Fruit fly (Drosophila melanogaster) whole organism, pupa: ENCODE results near the gene Klp61F.
A peak's percentile ranks its signal among the peaks of the same experiment; 100 is the strongest.
"Not testable (repeated sequence)": the region's sequence is repeated elsewhere in the genome, so short reads cannot be mapped to it uniquely, and the experiment has no call there.

Source experiments
- CG10348 ChIP-seq: fragments of 200-800 bp; sonication (Bioruptor generic); IDR thresholded peaks from 2 replicates; pipeline ENCODE4 v1.3.6; 2022; ENCODE audit warnings: missing biosample characterization, missing genetic modification characterization
- CG12605 ChIP-seq: fragments of 200-800 bp; sonication (Bioruptor generic); IDR thresholded peaks from 2 replicates; pipeline ENCODE4 v1.3.6; 2022; ENCODE audit warnings: missing biosample characterization, missing genetic modification characterization
- CG13204 ChIP-seq: fragments of 200-800 bp; sonication (Bioruptor generic); optimal IDR thresholded peaks from 2 replicates; lab custom pipeline; 2018; ENCODE audit warnings: missing biosample characterization, mild to moderate bottlenecking, missing genetic modification characterization, moderate library complexity
- CG14655 ChIP-seq: fragments of 200-800 bp; sonication (Bioruptor generic); optimal IDR thresholded peaks from 3 replicates; lab custom pipeline; 2017; ENCODE audit warnings: mild to moderate bottlenecking, missing biosample characterization, missing genetic modification reagents, missing genetic modification characterization
- CG15710 ChIP-seq: fragments of 200-800 bp; sonication (Bioruptor generic); optimal IDR thresholded peaks from 2 replicates; lab custom pipeline; 2018; ENCODE audit warnings: missing biosample characterization, mild to moderate bottlenecking, missing genetic modification characterization, moderate library complexity
- CG17806 ChIP-seq: fragments of 200-800 bp; sonication (Bioruptor generic); optimal IDR thresholded peaks from 2 replicates; lab custom pipeline; 2018; ENCODE audit warnings: missing biosample characterization, mild to moderate bottlenecking, missing genetic modification characterization, moderate library complexity
- CG32121 ChIP-seq: fragments of 200-800 bp; sonication (Bioruptor generic); IDR thresholded peaks from 2 replicates; pipeline ENCODE4 v1.3.6; 2022; ENCODE audit warnings: missing biosample characterization, missing genetic modification characterization
- CG34367 ChIP-seq: fragments of 200-800 bp; sonication (Bioruptor generic); optimal IDR thresholded peaks from 2 replicates; lab custom pipeline; 2018; ENCODE audit warnings: missing biosample characterization, mild to moderate bottlenecking, missing genetic modification characterization
- CG4496 ChIP-seq: fragments of 200-800 bp; sonication (Bioruptor generic); IDR thresholded peaks from 3 replicates; pipeline ENCODE4 v1.3.6; 2022; ENCODE audit warnings: missing biosample characterization, missing genetic modification characterization
- CG8159 ChIP-seq: fragments of 200-800 bp; sonication (Bioruptor generic); optimal IDR thresholded peaks from 3 replicates; lab custom pipeline; 2018; ENCODE audit warnings: missing biosample characterization, mild to moderate bottlenecking, missing genetic modification characterization, moderate library complexity
- CG8301 ChIP-seq: fragments of 200-800 bp; sonication (Bioruptor generic); optimal IDR thresholded peaks from 2 replicates; lab custom pipeline; 2018; ENCODE audit warnings: missing biosample characterization, mild to moderate bottlenecking, missing genetic modification characterization
- CG9948 ChIP-seq: fragments of 200-800 bp; sonication (Bioruptor generic); optimal IDR thresholded peaks from 2 replicates; lab custom pipeline; 2018; ENCODE audit warnings: missing biosample characterization, mild to moderate bottlenecking, missing genetic modification characterization, moderate library complexity
- D1 ChIP-seq: fragments of 200-800 bp; sonication (Bioruptor generic); optimal IDR thresholded peaks from 2 replicates; lab custom pipeline; 2018; ENCODE audit warnings: missing biosample characterization, mild to moderate bottlenecking, missing genetic modification characterization, moderate library complexity
- EcR ChIP-seq: fragments of 200-800 bp; sonication (Bioruptor generic); optimal IDR thresholded peaks from 3 replicates; lab custom pipeline; 2019; ENCODE audit warnings: missing biosample characterization, missing genetic modification characterization, mild to moderate bottlenecking, moderate library complexity, missing genetic modification reagents
- Ets98B ChIP-seq: fragments of 200-800 bp; sonication (Bioruptor generic); IDR thresholded peaks from 2 replicates; pipeline ENCODE4 v1.3.6; 2022; ENCODE audit warnings: missing biosample characterization, missing genetic modification characterization
- Pif1A ChIP-seq: fragments of 200-800 bp; sonication (Bioruptor generic); optimal IDR thresholded peaks from 3 replicates; lab custom pipeline; 2016; ENCODE audit warnings: missing biosample characterization, missing genetic modification characterization
- Pif1B ChIP-seq: fragments of 200-800 bp; sonication (Bioruptor generic); optimal IDR thresholded peaks from 3 replicates; lab custom pipeline; 2016; ENCODE audit warnings: missing biosample characterization, missing genetic modification characterization
- Snoo ChIP-seq: fragments of 200-800 bp; sonication (Bioruptor generic); optimal IDR thresholded peaks from 3 replicates; lab custom pipeline; 2017; ENCODE audit warnings: missing biosample characterization, mild to moderate bottlenecking, missing genetic modification characterization, inconsistent platforms
- fd96Ca ChIP-seq: fragments of 200-800 bp; sonication (Bioruptor generic); IDR thresholded peaks from 3 replicates; pipeline ENCODE4 v1.3.6; 2022; ENCODE audit warnings: missing biosample characterization, missing genetic modification characterization
- gl ChIP-seq: fragments of 200-800 bp; sonication (Bioruptor generic); optimal IDR thresholded peaks from 2 replicates; lab custom pipeline; 2018; ENCODE audit warnings: missing biosample characterization, mild to moderate bottlenecking, missing genetic modification characterization
- rn ChIP-seq: fragments of 200-800 bp; sonication (Bioruptor generic); IDR thresholded peaks from 2 replicates; pipeline ENCODE4 v1.3.6; 2022; ENCODE audit warnings: missing biosample characterization, missing genetic modification characterization

The Klp61F gene

DNA sequence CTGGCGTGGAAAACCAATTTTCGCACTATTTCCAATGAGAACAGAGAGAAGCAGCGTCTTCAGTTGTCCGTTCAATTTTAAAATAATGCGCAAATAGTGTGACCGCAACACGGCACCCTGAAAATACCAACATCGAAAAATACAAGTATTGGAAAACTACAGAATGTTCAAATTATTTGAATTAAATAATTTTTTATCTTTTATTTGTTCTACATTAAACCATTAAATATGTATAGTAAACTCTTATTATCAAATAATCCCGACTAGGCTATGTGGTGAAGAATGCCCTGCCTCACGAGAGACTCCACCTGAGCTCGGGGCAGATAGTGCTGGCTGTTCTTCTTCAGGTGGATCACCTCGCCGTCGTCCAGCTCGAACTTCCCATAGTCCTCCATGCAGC lies at the start of gene Klp61F:
Gene Klp61F, minus strand, starts transcription at position 101 of the 400 bp plus-strand sequence.
- TF ChIP-seq Pif1B; fd96Ca (GFP tag; lab: Robert Waterston, UW); CG9948 (tag; lab: Kevin White, UChicago): not testable (repeated sequence)

DNA sequence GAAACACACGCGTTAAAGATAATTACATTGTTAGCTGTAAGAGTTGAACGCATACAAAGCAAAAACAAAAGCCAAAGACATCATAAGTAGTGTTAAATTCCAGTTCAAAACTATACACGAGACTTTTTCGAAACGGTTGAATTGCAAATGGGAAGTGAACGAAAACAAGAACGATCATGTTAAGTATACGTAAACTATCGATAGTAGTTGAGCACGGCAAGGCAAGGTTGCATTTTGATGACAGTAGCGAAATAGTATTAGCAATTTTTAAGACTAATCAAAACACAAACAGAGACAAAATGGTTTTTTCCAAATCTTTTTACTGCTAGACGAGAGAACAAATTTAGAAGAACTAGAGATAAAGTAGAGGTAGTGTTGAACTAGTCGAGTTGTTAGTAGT lies 49.1 kb upstream of the Klp61F start:
- TF ChIP-seq CG12605 (GFP tag; lab: Robert Waterston, UW), result no peak
- no peak for TF ChIP-seq CG17806 (tag; lab: Kevin White, UChicago)
- no peak for TF ChIP-seq rn (GFP tag; lab: Robert Waterston, UW)
- no peak for TF ChIP-seq Pif1A (GFP tag; lab: Kevin White, UChicago)
- no peak for TF ChIP-seq Ets98B (GFP tag; lab: Robert Waterston, UW)
- TF ChIP-seq Pif1B, result no peak
- no peak for TF ChIP-seq CG9948 (tag; lab: Kevin White, UChicago)
- TF ChIP-seq CG15710 (tag; lab: Kevin White, UChicago), result no peak
- no peak for TF ChIP-seq CG8301 (tag; lab: Kevin White, UChicago)
- TF ChIP-seq Snoo (tag; lab: Kevin White, UChicago), result no peak
- no peak for TF ChIP-seq D1 (tag; lab: Kevin White, UChicago)
- no peak for TF ChIP-seq CG32121 (GFP tag; lab: Robert Waterston, UW)
- TF ChIP-seq CG34367 (tag; lab: Kevin White, UChicago), result no peak
- no peak for TF ChIP-seq EcR
- no peak for TF ChIP-seq CG10348 (GFP tag; lab: Robert Waterston, UW)
- no peak for TF ChIP-seq CG14655 (GFP tag; lab: Kevin White, UChicago)

DNA sequence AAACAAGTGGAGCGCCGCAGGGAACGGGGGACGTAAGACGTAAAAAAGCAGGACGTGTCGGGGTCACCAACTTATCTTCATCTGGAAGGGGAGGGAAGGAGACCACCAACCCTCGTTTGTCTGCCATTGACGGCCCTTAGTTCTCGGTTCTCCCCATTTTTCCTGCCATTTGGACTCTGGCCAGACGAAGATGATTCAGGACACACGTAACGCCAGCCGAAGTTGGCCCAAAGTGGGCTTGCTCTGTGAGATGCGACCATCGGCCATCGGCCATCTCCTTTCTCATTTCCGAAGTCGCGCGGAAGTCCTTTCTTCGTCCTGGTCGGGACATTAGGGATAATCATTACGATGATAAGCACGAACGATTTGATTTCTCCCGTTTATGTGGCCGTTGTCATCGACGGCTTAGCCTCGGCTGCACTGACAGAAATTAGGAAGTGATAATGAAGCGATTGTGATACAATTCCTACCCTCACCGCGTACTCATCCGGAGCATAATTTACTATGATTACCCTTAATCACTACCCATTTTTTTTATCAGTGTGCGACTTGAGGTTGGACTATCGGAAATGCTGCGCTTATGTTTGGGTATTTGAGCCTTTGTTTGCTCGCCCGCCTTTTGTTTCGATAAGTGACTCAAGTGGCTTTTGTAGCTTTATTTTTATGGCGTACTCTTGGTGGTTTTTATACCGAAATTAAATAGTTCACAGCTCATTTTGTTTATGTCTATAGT lies 35.3 kb upstream of the Klp61F start:
- no peak for TF ChIP-seq CG14655 (GFP tag; lab: Kevin White, UChicago)
- no peak for TF ChIP-seq CG9948 (tag; lab: Kevin White, UChicago)
- no peak for TF ChIP-seq Pif1B
- no peak for TF ChIP-seq CG32121 (GFP tag; lab: Robert Waterston, UW)
- TF ChIP-seq CG34367 (tag; lab: Kevin White, UChicago), result no peak
- TF ChIP-seq fd96Ca (GFP tag; lab: Robert Waterston, UW), result no peak
- TF ChIP-seq CG10348 (GFP tag; lab: Robert Waterston, UW), result no peak
- no peak for TF ChIP-seq CG8301 (tag; lab: Kevin White, UChicago)
- TF ChIP-seq CG8159, result no peak
- no peak for TF ChIP-seq EcR
- TF ChIP-seq CG4496 (GFP tag; lab: Robert Waterston, UW), result no peak
- no peak for TF ChIP-seq Snoo (tag; lab: Kevin White, UChicago)
- no peak for TF ChIP-seq Ets98B (GFP tag; lab: Robert Waterston, UW)
- no peak for TF ChIP-seq CG17806 (tag; lab: Kevin White, UChicago)
- TF ChIP-seq rn (GFP tag; lab: Robert Waterston, UW), result no peak
- no peak for TF ChIP-seq CG12605 (GFP tag; lab: Robert Waterston, UW)
- no peak for TF ChIP-seq Pif1A (GFP tag; lab: Kevin White, UChicago)
- no peak for TF ChIP-seq CG15710 (tag; lab: Kevin White, UChicago)

DNA sequence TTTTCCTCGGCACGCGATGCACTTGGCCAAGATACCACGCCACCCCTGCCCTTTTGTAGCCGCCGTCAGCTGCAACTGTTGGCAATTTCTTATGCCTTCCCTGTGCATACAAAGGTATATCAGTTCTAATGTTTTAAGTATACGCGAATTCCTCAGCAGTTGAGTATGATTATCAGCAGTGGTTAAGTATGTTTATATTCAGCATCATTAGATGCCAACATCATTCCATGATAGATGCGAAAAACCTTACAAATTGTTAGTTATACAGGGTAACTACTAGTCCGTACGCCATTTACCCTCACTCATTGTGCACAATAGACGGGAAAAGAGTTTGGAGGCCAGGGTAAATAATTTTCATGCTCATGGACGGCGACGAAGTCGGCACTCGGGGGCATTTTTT lies 34.0 kb upstream of the Klp61F start:
- no peak for TF ChIP-seq EcR
- TF ChIP-seq CG8159, result peak; percentile 7
- TF ChIP-seq CG14655 (GFP tag; lab: Kevin White, UChicago), result peak; percentile 3
- TF ChIP-seq CG8301 (tag; lab: Kevin White, UChicago), result no peak
- no peak for TF ChIP-seq CG9948 (tag; lab: Kevin White, UChicago)
- peak; percentile 40; the same call in 1 of the 3 replicates for TF ChIP-seq CG4496 (GFP tag; lab: Robert Waterston, UW)
- peak; percentile 33; the same call in 1 of the 2 replicates for TF ChIP-seq Ets98B (GFP tag; lab: Robert Waterston, UW)
- TF ChIP-seq CG34367 (tag; lab: Kevin White, UChicago), result peak; percentile 36
- TF ChIP-seq Snoo (tag; lab: Kevin White, UChicago), result no peak
- TF ChIP-seq CG13204, result no peak
- 0 out of 2 replicates have a peak, but pooled peaks have one; percentile 29 for TF ChIP-seq rn (GFP tag; lab: Robert Waterston, UW)
- peak; percentile 42; the same call in 1 of the 3 replicates for TF ChIP-seq fd96Ca (GFP tag; lab: Robert Waterston, UW)
- peak; percentile 48 for TF ChIP-seq CG15710 (tag; lab: Kevin White, UChicago)
- no peak for TF ChIP-seq CG17806 (tag; lab: Kevin White, UChicago)
- TF ChIP-seq Pif1B, result no peak
- TF ChIP-seq CG12605 (GFP tag; lab: Robert Waterston, UW), result no peak
- TF ChIP-seq, all 21 proteins: peak for 8

dm6 chr3L:1277937-1278336 lies 32.2 kb upstream of the Klp61F start:
- TF ChIP-seq CG14655 (GFP tag; lab: Kevin White, UChicago) (peak; percentile 6), Snoo (tag; lab: Kevin White, UChicago) (no peak), CG12605 (GFP tag; lab: Robert Waterston, UW) (no peak), CG17806 (tag; lab: Kevin White, UChicago) (no peak), CG15710 (tag; lab: Kevin White, UChicago) (no peak), CG8159 (peak; percentile 4), CG13204 (no peak)

DNA sequence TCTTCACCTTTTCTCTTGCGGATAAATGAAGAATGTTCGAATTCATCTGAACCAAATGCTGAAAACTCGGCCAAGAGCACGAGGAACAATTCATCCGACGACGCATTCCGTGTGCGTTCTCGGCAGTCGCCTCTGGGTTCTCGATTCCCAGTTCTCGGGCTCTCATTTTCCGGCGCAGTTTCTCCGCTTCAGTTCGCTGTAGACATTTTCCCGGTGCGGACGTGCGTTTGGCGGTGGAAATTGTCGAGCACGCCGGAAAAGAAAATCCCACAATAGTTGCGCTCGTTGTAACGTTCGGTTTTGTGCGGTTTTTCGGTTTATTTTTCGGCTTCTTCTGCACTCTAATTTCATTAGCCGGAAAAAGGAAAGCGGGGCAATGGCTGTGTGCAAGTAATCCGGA lies 30.1 kb upstream of the Klp61F start, which contains the start of gene CG32333:
Gene CG32333, plus strand, starts transcription at position 190 of the 400 bp plus-strand sequence.
- TF ChIP-seq CG12605 (GFP tag; lab: Robert Waterston, UW) (no peak), Ets98B (GFP tag; lab: Robert Waterston, UW) (no peak), CG9948 (tag; lab: Kevin White, UChicago) (no peak), gl (no peak), CG4496 (GFP tag; lab: Robert Waterston, UW) (no peak), rn (GFP tag; lab: Robert Waterston, UW) (no peak), CG32121 (GFP tag; lab: Robert Waterston, UW) (no peak), Snoo (tag; lab: Kevin White, UChicago) (no peak), CG15710 (tag; lab: Kevin White, UChicago) (no peak), CG10348 (GFP tag; lab: Robert Waterston, UW) (no peak)
